Worm (Caenorhabditis elegans): ENCODE results near the gene nspg-7.2.

The nspg-7.2 gene

ce11 chrIII:3253736-3254135 lies 4.5 kb downstream of the nspg-7.2 start:
- TF ChIP-seq rec-8 (tag; optimal IDR thresholded peaks at IDR 0.05) (no peak), ekl-4 (GFP tag; IDR thresholded peaks at IDR 0.05) (0 out of 2 replicates have a peak, but pooled peaks have one; percentile 3), F57A8.1 (GFP tag; optimal IDR thresholded peaks at IDR 0.05) (no peak), dox-1 (GFP tag; IDR thresholded peaks at IDR 0.05) (0 out of 2 replicates have a peak, but pooled peaks have one; percentile 12), D2030.7 (GFP tag; IDR thresholded peaks at IDR 0.05) (no peak), let-607 (tag; optimal IDR thresholded peaks at IDR 0.05) (no peak), nhr-80 (tag; optimal IDR thresholded peaks at IDR 0.05) (peak; percentile 90)

- TF ChIP-seq athp-1 (tag; optimal IDR thresholded peaks at IDR 0.05) (no peak), Y56A3A.18 (GFP tag; IDR thresholded peaks at IDR 0.05) (no peak), hmg-20 (GFP tag; IDR thresholded peaks at IDR 0.05) (no peak), rcor-1 (GFP tag; IDR thresholded peaks at IDR 0.05) (no peak), cebp-1 (GFP tag; IDR thresholded peaks at IDR 0.05) (no peak), cebp-1 (tag; optimal IDR thresholded peaks at IDR 0.05) (no peak), lir-1 (GFP tag; conservative IDR thresholded peaks at IDR 0.05) (no peak), die-1 (tag; optimal IDR thresholded peaks at IDR 0.05) (no peak)
These were observed 5.2 kb downstream of the nspg-7.2 start, which contains the start of gene Y53G8AL.3 for ce11 chrIII:3253043-3253442. TSS of gene Y53G8AL.3 (minus strand) at chrIII:3253143.

ce11 chrIII:3250596-3251112 lies 7.6 kb downstream of the nspg-7.2 start, which contains the start of gene Y53G8AL.4:
TSS of gene Y53G8AL.4 (minus strand) at chrIII:3250646.
- TF ChIP-seq T07F8.4 (tag; optimal IDR thresholded peaks at IDR 0.05) (no peak), ztf-18 (tag; optimal IDR thresholded peaks at IDR 0.05) (no peak), attf-5 (GFP tag; optimal IDR thresholded peaks at IDR 0.05) (no peak), nhr-120 (GFP tag; IDR thresholded peaks at IDR 0.05) (no peak), cebp-2 (GFP tag; IDR thresholded peaks at IDR 0.05) (no peak), nhr-90 (tag; optimal IDR thresholded peaks at IDR 0.05) (no peak), F52B5.7 (tag; optimal IDR thresholded peaks at IDR 0.05) (no peak), efl-1 (GFP tag; optimal IDR thresholded peaks at IDR 0.05) (no peak), hmg-20 (GFP tag; IDR thresholded peaks at IDR 0.05) (no peak), madf-8 (GFP tag; conservative IDR thresholded peaks at IDR 0.05) (no peak), fkh-3 (tag; optimal IDR thresholded peaks at IDR 0.05) (no peak), pha-4 (tag; optimal IDR thresholded peaks at IDR 0.05) (no peak), Y53G8AR.9 (GFP tag; conservative IDR thresholded peaks at IDR 0.05) (no peak), F39B2.1 (GFP tag; IDR thresholded peaks at IDR 0.05) (no peak), madf-3 (GFP tag; IDR thresholded peaks at IDR 0.05) (no peak), ekl-4 (GFP tag; IDR thresholded peaks at IDR 0.05) (no peak), C17E4.6 (GFP tag; IDR thresholded peaks at IDR 0.05) (no peak), chd-7 (tag; optimal IDR thresholded peaks at IDR 0.05) (no peak), ccch-3 (GFP tag; optimal IDR thresholded peaks at IDR 0.05) (no peak), hlh-26 (GFP tag; conservative IDR thresholded peaks at IDR 0.05) (no peak)

- TF ChIP-seq rec-8 (tag; optimal IDR thresholded peaks at IDR 0.05) = peak; percentile 56 to 86
- no peak for TF ChIP-seq sea-2 (GFP tag; IDR thresholded peaks at IDR 0.05)
- no peak for TF ChIP-seq lir-1 (GFP tag; conservative IDR thresholded peaks at IDR 0.05)
- TF ChIP-seq ztf-26 (tag; optimal IDR thresholded peaks at IDR 0.05) = peak; percentile 4
- TF ChIP-seq madf-3 (GFP tag; IDR thresholded peaks at IDR 0.05) = no peak
- TF ChIP-seq Y56A3A.18 (GFP tag; IDR thresholded peaks at IDR 0.05) = no peak
- TF ChIP-seq T26A5.8 (tag; optimal IDR thresholded peaks at IDR 0.05) = peak; percentile 7
- TF ChIP-seq hlh-12 (tag; optimal IDR thresholded peaks at IDR 0.05) = no peak
- TF ChIP-seq repo-1 (tag; optimal IDR thresholded peaks at IDR 0.05) = peak; percentile 41
- TF ChIP-seq nhr-179 (tag; optimal IDR thresholded peaks at IDR 0.05) = peak; percentile 8
- peak; percentile 26 for TF ChIP-seq ceh-79 (tag; optimal IDR thresholded peaks at IDR 0.05)
- TF ChIP-seq let-526 (GFP tag; IDR thresholded peaks at IDR 0.05) = no peak
- TF ChIP-seq die-1 (tag; optimal IDR thresholded peaks at IDR 0.05) = peak; percentile 87
- TF ChIP-seq atf-7 (tag; optimal IDR thresholded peaks at IDR 0.05) = peak; percentile 60
- TF ChIP-seq ztf-3 (GFP tag; optimal IDR thresholded peaks at IDR 0.05) = no peak
- no peak for TF ChIP-seq B0035.1 (tag; optimal IDR thresholded peaks at IDR 0.05)
- peak; percentile 3 for TF ChIP-seq F23B12.7 (tag; optimal IDR thresholded peaks at IDR 0.05; ENCODE audit: insufficient read depth)
These were observed 9.2 kb downstream of the nspg-7.2 start for ce11 chrIII:3249038-3249420.
